Fruit fly (Drosophila melanogaster): ENCODE measurements around the gene Kr-h2.

DNA sequence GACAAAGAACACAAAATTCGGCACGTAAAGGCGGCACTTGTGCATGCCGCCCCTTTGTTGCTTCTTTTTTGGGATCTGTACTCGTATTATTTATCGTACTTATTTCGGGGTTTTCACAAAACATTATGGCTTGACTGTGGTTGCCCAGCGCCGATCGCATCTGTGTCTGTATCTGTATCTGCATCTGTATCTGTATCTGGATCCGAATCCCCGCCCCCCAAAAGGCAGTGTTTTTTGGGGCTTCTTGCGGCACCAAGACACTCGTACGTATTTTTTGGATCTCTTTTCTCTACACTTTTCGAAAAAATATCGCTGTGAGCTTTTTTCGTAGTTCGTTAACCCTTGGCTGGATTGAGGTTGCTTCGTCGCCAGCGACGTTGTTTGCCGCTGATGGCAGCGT lies 16.9 kb downstream of the Kr-h2 start:
- TF ChIP-seq CG8478 (optimal IDR thresholded peaks at IDR 0.05) (no peak), psq (optimal IDR thresholded peaks at IDR 0.05) (no peak), pan (optimal IDR thresholded peaks at IDR 0.05) (no peak)

Data from whole organism.